Worm (Caenorhabditis elegans): Measurements from ENCODE around the gene acl-7.

The acl-7 gene

DNA sequence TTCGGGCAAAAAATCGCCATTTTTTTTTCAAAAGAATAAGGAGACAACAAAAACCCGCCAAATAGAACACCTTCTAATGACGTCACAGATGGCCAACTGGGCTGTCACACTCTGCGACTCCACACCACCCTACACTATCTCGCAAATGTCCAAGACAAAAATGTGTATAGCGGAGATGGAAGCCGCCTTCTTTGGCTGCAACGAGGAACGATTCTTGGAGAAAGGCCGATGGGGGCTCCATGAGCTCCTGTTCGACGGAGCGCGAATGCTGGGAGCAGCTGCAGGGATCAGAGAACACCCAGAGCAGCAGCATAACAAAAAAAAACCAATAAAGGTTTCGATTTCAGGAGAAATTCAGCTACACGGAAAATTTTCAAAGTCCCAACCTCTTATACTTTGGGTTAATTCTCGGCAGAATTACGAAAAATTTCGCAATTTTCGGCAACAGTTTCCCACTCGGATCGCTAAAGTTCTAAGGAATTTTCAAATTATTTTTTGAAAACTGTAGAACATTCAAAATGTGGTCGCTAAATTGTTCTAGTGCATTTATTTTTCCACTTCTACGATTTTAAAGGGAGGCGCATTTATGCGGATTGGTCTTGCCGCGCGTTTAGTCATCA is 10.4 kb downstream of the acl-7 start (continued):
- no peak for TF ChIP-seq rec-8 (tag; optimal IDR thresholded peaks at IDR 0.05)
- TF ChIP-seq ceh-79 (tag; optimal IDR thresholded peaks at IDR 0.05) = no peak
- no peak for TF ChIP-seq hlh-12 (tag; optimal IDR thresholded peaks at IDR 0.05)
- peak; percentile 3 for TF ChIP-seq tbp1 (GFP tag; optimal IDR thresholded peaks at IDR 0.05)
- peak in 1 of 3 experiments; percentile 54 for TF ChIP-seq lin-35 (GFP tag; optimal IDR thresholded peaks at IDR 0.05)

- TF ChIP-seq nhr-90 (tag; optimal IDR thresholded peaks at IDR 0.05) = no peak
- no peak for TF ChIP-seq ama-1 (optimal IDR thresholded peaks at IDR 0.05)
- no peak for TF ChIP-seq ama-1 (GFP tag; optimal IDR thresholded peaks at IDR 0.05)
- TF ChIP-seq dpl-1 (GFP tag; optimal IDR thresholded peaks at IDR 0.05) = no peak
- no peak for TF ChIP-seq him-1 (tag; optimal IDR thresholded peaks at IDR 0.05)
- TF ChIP-seq pha-4 (tag; optimal IDR thresholded peaks at IDR 0.05) = no peak
These were observed 11.1 kb downstream of the acl-7 start, which contains the start of the genes Y46G5A.18 and Y46G5A.47 for ce11 chrII:12805161-12805560. Gene Y46G5A.18, minus strand, starts transcription at chrII:12805261. Gene Y46G5A.47, minus strand, starts transcription at chrII:12805306.

ce11 chrII:12799927-12800522 is 16.2 kb downstream of the acl-7 start:
- TF ChIP-seq sea-2 (GFP tag; IDR thresholded peaks at IDR 0.05) (no peak), let-607 (tag; optimal IDR thresholded peaks at IDR 0.05) (no peak), nfya-1 (tag; optimal IDR thresholded peaks at IDR 0.05; ENCODE audit: borderline replicate concordance, insufficient read depth) (no peak), dpl-1 (GFP tag; optimal IDR thresholded peaks at IDR 0.05) (peak; percentile 92), F57A8.1 (GFP tag; optimal IDR thresholded peaks at IDR 0.05) (no peak), mes-4 (tag; optimal IDR thresholded peaks at IDR 0.05) (no peak), somi-1 (GFP tag; optimal IDR thresholded peaks at IDR 0.05) (no peak), chd-7 (tag; optimal IDR thresholded peaks at IDR 0.05) (no peak), ztf-22 (GFP tag; optimal IDR thresholded peaks at IDR 0.05) (no peak), cebp-2 (GFP tag; IDR thresholded peaks at IDR 0.05) (no peak), ekl-4 (GFP tag; IDR thresholded peaks at IDR 0.05) (peak; percentile 77), nfyb-1 (GFP tag; IDR thresholded peaks at IDR 0.05) (peak; percentile 62; the same call in 1 of the 2 replicates), F39B2.1 (GFP tag; IDR thresholded peaks at IDR 0.05) (no peak), K11D2.4 (GFP tag; IDR thresholded peaks at IDR 0.05) (no peak), T07F8.4 (tag; optimal IDR thresholded peaks at IDR 0.05) (no peak), tlf-1 (GFP tag; optimal IDR thresholded peaks at IDR 0.05) (peak; percentile 38), rcor-1 (GFP tag; IDR thresholded peaks at IDR 0.05) (peak; percentile 81), fkh-3 (tag; optimal IDR thresholded peaks at IDR 0.05) (no peak), xnd-1 (tag; optimal IDR thresholded peaks at IDR 0.05) (peak; percentile 90), lsy-27 (tag; optimal IDR thresholded peaks at IDR 0.05; ENCODE audit: borderline replicate concordance, insufficient read depth) (no peak), ZK185.1 (tag; optimal IDR thresholded peaks at IDR 0.05; ENCODE audit: poor library complexity, severe bottlenecking) (no peak), ztf-28 (GFP tag; IDR thresholded peaks at IDR 0.05) (peak; percentile 79; the same call in 1 of the 2 replicates), lin-54 (GFP tag; optimal IDR thresholded peaks at IDR 0.05) (peak; percentile 98), ztf-3 (GFP tag; optimal IDR thresholded peaks at IDR 0.05) (no peak), lsl-1 (GFP tag; optimal IDR thresholded peaks at IDR 0.05) (peak; percentile 97), nhr-179 (tag; optimal IDR thresholded peaks at IDR 0.05) (no peak), F49E8.2 (tag; optimal IDR thresholded peaks at IDR 0.05; ENCODE audit: insufficient read depth) (peak; percentile 49), repo-1 (tag; optimal IDR thresholded peaks at IDR 0.05) (no peak), ztf-26 (tag; optimal IDR thresholded peaks at IDR 0.05) (no peak), K12H6.12 (tag; optimal IDR thresholded peaks at IDR 0.05) (no peak), ets-4 (GFP tag; optimal IDR thresholded peaks at IDR 0.05) (no peak), bed-2 (GFP tag; IDR thresholded peaks at IDR 0.05) (no peak), snpc-4 (GFP tag; optimal IDR thresholded peaks at IDR 0.05) (no peak), snpc-4 (tag; optimal IDR thresholded peaks at IDR 0.05) (peak in 2 of 4 experiments; percentile 32 to 47)
